Fruit fly (Drosophila melanogaster): ENCODE data around the gene Chrac-16.

DNA sequence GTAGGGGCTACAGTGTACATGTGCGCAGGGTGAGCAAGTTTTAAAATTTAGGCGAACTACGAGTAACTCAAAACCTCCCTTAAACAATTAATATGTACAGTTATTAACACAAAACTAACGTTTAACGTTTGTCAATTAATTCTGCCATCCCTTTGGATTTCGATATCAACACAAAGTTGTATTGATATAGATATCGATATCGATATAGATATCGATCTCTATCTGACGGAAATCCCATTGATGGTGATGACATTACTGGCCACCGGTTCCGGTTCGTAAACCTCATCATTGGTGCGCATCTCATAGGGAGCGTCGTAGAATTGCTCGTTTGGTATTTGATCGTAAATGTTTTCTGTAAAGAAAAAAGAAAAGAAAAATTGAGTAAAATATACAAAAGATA, 24.5 kb downstream of the Chrac-16 start:
- TF ChIP-seq pan (optimal IDR thresholded peaks at IDR 0.05) (no peak), br (GFP tag; optimal IDR thresholded peaks at IDR 0.05) (no peak), usp (GFP tag; optimal IDR thresholded peaks at IDR 0.05) (no peak), CG9705 (GFP tag; optimal IDR thresholded peaks at IDR 0.05) (no peak), Hnf4 (GFP tag; optimal IDR thresholded peaks at IDR 0.05) (no peak), fru (GFP tag; optimal IDR thresholded peaks at IDR 0.05) (no peak), Mio (GFP tag; optimal IDR thresholded peaks at IDR 0.05) (no peak), CG32264 (GFP tag; optimal IDR thresholded peaks at IDR 0.05) (no peak), h (GFP tag; optimal IDR thresholded peaks at IDR 0.05) (no peak), Hr78 (GFP tag; optimal IDR thresholded peaks at IDR 0.05) (no peak), Dif (GFP tag; optimal IDR thresholded peaks at IDR 0.05; ENCODE audit: partially characterized antibody) (no peak), dmrt93B (GFP tag; optimal IDR thresholded peaks at IDR 0.05) (no peak), lola (GFP tag; optimal IDR thresholded peaks at IDR 0.05) (no peak), woc (GFP tag; optimal IDR thresholded peaks at IDR 0.05) (no peak)

All from whole organism, wandering third instar larva.